Worm (Caenorhabditis elegans) whole organism, L4 larva: Measurements from ENCODE around the gene skr-21.

Source experiments
- F37D6.2 ChIP-seq: sonication (generic microtip); optimal IDR thresholded peaks from 2 replicates; lab custom pipeline; 2016; ENCODE audit warnings: mild to moderate bottlenecking, missing genetic modification characterization, missing compliant biosample characterization
- ama-1 ChIP-seq: fragments of 150-350 bp; optimal IDR thresholded peaks from 2 replicates; lab custom pipeline; 2014; ENCODE audit warnings: inconsistent platforms, mixed read lengths
- ceh-28 ChIP-seq: fragments of 150-350 bp; optimal IDR thresholded peaks from 2 replicates; lab custom pipeline; 2014; ENCODE audit warnings: missing biosample characterization, missing genetic modification reagents, missing genetic modification characterization
- ctbp-1 ChIP-seq: fragments of 200-800 bp; sonication (Bioruptor generic); IDR thresholded peaks from 2 replicates; pipeline ENCODE4 v1.3.6; 2022; ENCODE audit warnings: missing genetic modification reagents, missing genetic modification characterization, missing compliant biosample characterization
- egl-43 ChIP-seq: fragments of 200-800 bp; sonication (Bioruptor generic); IDR thresholded peaks from 2 replicates; pipeline ENCODE4 v1.3.6; 2022; ENCODE audit warnings: missing genetic modification reagents, missing genetic modification characterization, missing compliant biosample characterization
- hlh-30 ChIP-seq: sonication (generic microtip); optimal IDR thresholded peaks from 2 replicates; lab custom pipeline; 2017; ENCODE audit warnings: antibody characterized with exemption, mild to moderate bottlenecking, missing genetic modification characterization, missing compliant biosample characterization; ENCODE audit not compliant: insufficient read depth
- lin-15B ChIP-seq: fragments of 150-350 bp; sonication (generic microtip); optimal IDR thresholded peaks from 3 replicates; lab custom pipeline; 2014; ENCODE audit warnings: missing biosample characterization, missing genetic modification characterization
- lsy-2 ChIP-seq, 2 experiments: fragments of 150-350 bp in 1 of 2; sonication (generic microtip) in 1 of 2; optimal IDR thresholded peaks; 2 replicates each; lab custom pipeline; 2014 to 2017; ENCODE audit warnings: missing biosample characterization in 2 of 2, missing genetic modification characterization in 2 of 2
- madf-9 ChIP-seq: fragments of 200-800 bp; sonication (Bioruptor generic); conservative IDR thresholded peaks from 2 replicates; pipeline ENCODE4 v1.3.6; 2022; ENCODE audit warnings: missing genetic modification reagents, missing genetic modification characterization, missing compliant biosample characterization
- nhr-11 ChIP-seq: fragments of 150-350 bp; optimal IDR thresholded peaks from 2 replicates; lab custom pipeline; 2014; ENCODE audit warnings: missing biosample characterization, missing genetic modification characterization
- nhr-237 ChIP-seq: sonication (generic microtip); optimal IDR thresholded peaks from 2 replicates; lab custom pipeline; 2017; ENCODE audit warnings: missing biosample characterization, missing genetic modification characterization
- nhr-77 ChIP-seq: fragments of 150-350 bp; optimal IDR thresholded peaks from 2 replicates; lab custom pipeline; 2014; ENCODE audit warnings: missing biosample characterization, missing genetic modification characterization
- pqm-1 ChIP-seq: sonication (generic microtip); optimal IDR thresholded peaks from 2 replicates; lab custom pipeline; 2017; ENCODE audit warnings: missing biosample characterization, missing genetic modification characterization
- unc-39 ChIP-seq: sonication (generic microtip); optimal IDR thresholded peaks from 2 replicates; lab custom pipeline; 2017; ENCODE audit warnings: missing biosample characterization, missing genetic modification characterization

- TF ChIP-seq madf-9 (GFP tag; lab: Robert Waterston, UW) (no peak), unc-39 (tag; lab: Kevin White, UChicago) (no peak), ctbp-1 (GFP tag; lab: Robert Waterston, UW) (no peak), nhr-11 (tag; lab: Kevin White, UChicago) (no peak), ama-1 (lab: Kevin White, UChicago) (no peak), lin-15B (tag; lab: Kevin White, UChicago) (no peak), lsy-2 (tag; optimal IDR thresholded peaks at IDR 0.05; lab: Kevin White, UChicago) (no peak), pqm-1 (tag; lab: Kevin White, UChicago) (no peak), F37D6.2 (tag; lab: Kevin White, UChicago) (no peak), ceh-28 (tag; lab: Kevin White, UChicago) (no peak), nhr-237 (tag; lab: Kevin White, UChicago) (no peak), nhr-77 (tag; lab: Kevin White, UChicago) (no peak), egl-43 (no peak), hlh-30 (tag; lab: Kevin White, UChicago) (no peak)
These were observed 10.6 kb upstream of the skr-21 start, which contains the start of gene K08H2.3 for ce11 chrX:13237102-13237501.
